Worm (Caenorhabditis elegans) whole organism, dauer: Measurements from ENCODE around the gene rabr-3.

Source experiments
- unc-62 ChIP-seq: sonication (generic microtip); optimal IDR thresholded peaks from 2 replicates; lab custom pipeline; 2017; ENCODE audit warnings: missing biosample characterization, missing genetic modification reagents, missing genetic modification characterization

rabr-3 gene

DNA sequence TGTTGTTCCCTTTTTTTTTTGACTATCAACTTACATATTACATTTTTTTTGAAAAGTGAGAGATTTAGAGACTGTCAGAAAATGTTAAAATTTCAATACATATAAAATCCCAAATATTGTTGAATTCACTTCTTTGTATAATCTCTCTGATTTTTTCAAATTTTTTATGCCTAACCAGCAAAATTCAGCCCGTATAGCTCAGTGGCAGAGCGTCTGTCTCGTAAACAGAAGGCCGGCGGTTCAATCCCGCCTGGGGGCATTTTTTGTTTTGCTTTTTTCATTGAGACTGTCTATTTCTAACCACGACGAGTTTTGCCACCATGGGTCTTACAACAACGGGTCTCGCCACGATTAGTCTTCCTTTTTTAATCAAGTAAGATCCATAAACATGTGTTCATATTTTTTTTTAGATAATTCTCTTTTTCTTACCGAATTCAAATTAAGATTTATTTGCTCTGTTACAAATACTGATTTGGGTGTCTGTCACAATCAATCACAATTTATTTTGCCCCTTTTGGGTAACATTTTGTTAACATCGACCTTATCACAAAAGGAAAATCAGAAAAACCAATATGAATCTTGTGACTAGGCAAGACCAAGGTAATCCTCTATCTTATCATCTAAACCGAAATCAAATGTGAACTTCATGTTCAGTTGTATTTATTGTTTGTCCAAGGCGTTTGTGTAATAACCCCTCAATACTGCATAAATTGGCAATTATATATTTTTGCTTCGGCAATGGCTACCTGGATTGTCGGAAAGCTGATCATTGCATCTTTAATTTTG, 23.7 kb downstream of the rabr-3 start, which contains the start of gene glc-1:
Gene glc-1 (plus strand): TSS at position 663 of the 786 bp plus-strand sequence.
- no peak for TF ChIP-seq unc-62 (GFP tag; lab: Kevin White, UChicago)

DNA sequence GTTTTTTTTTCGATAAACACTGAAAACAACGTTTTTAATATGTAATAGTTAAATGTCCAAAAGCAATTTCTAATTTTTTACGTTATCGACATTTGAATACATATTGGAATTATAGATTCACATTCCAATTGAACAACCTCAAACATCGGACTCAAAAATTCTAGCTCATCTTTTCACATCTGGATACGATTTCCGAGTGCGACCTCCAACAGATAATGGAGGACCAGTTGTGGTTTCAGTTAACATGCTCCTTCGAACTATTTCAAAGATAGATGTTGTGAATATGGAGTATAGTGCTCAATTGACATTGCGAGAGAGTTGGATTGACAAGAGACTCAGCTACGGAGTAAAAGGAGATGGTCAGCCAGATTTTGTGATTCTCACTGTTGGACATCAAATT, 24.5 kb downstream of the rabr-3 start:
- no peak for TF ChIP-seq unc-62 (GFP tag; lab: Kevin White, UChicago)

DNA sequence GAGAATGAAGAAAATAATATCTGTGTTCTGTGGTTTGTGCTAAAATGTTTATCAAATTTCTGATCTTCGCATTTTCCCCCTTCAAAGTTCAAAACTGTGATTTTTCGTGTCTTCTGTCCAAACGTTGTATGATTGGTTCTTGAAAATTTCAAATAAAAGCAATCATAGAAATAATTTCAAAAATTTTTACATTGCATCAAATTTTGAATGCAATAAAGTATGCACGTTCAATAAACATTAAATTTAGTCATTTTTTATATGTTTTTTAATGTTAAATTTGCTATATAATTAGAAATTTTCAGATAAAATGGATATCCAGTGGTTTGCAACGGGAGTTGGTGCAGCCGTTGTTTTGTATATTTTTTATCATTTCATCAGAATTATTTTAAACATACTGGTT, 28.5 kb downstream of the rabr-3 start, which contains the start of gene stdh-2:
Gene stdh-2 (plus strand): TSS at position 301 of the 400 bp plus-strand sequence.
- no peak for TF ChIP-seq unc-62 (GFP tag; lab: Kevin White, UChicago)

DNA sequence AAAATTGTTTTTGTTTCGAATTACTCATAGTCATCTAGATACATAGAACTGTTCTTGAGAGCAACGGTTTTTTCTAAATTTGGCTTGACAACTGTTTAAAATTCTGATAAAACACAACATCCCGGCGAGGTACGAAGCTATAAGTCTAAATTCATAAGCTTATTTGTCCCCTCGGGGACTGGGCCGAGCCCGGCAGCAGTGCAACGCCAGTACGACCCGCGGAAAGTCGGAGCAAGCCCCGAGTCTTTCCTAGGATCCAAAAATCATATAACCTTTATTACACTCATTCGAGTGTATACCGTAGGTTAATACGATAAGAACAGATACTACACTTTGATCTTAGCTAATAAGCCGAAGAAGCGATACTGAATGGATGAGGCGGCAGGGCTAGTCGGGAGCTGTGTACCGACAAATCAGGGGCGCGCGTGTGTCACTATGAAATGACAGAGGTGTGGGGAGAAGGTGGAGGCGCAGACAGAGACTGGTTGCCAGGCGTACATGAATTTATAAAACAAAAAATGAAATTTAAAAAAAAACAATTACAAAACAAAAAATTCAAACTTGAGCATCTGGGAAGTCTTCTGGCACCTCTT, 30.1 kb downstream of the rabr-3 start:
- no peak for TF ChIP-seq unc-62 (GFP tag; lab: Kevin White, UChicago)

DNA sequence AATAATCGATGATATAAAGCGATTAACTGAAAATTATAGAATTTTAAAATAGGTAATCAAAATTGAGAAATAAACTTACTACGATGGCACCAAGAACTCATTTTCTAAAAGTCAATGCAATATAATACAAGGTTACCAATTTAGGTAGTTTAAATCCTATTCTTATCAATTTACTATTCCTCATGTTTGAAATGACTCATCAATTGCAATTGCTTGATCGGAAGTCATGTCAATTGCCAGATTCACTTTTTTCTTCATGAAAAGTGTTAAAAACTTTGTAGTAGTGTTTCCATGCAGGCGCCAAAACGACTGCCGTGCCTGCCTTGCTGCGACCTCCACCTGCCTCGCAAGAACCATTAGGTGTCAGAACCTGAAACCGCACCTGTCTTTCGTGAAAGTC, 31.1 kb downstream of the rabr-3 start, which contains the start of gene F11A5.13:
Gene F11A5.13 (minus strand): TSS at position 101 of the 400 bp plus-strand sequence.
- no peak for TF ChIP-seq unc-62 (GFP tag; lab: Kevin White, UChicago)

DNA sequence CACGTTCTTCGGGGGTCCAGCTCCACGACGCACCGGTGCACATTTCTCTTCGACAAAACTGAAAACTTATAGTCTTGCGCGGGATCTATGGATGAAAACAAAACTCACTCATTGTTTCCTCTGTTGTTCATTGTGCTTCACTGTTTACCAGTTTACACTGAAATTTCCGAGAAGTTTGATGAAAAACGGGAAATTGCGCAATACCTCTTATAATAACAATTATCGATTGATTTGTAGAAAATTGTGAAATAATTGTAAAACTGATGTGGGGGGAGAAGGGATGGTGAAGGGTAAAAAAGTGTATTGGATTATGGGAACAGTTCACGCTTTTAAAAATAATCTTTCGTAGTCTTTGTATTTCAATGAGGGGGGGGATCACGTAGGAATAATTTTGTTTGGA, 34.0 kb downstream of the rabr-3 start:
- no peak for TF ChIP-seq unc-62 (GFP tag; lab: Kevin White, UChicago)

DNA sequence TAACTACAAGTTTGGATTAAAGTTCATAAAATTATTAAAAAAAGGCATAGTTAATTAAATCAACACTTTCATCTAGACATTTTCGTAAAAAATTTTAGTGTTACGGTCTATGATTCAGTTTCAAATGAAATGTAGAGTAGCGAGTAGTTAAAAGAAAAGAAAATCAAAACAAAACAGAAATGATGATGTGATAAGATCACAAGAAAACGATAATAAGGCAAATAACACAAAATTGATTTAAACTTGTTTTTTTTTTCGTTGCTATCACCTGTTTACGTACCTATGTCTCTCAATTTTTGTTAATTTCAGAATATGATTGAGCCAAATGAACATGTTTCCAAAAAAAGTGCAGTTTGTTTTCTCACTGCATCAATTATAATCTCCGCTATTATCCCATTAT, 34.4 kb downstream of the rabr-3 start, which contains the start of the genes F21H7.2 and F21H7.12:
Gene F21H7.2 (minus strand): TSS at position 101 of the 400 bp plus-strand sequence.
Gene F21H7.12 (plus strand): TSS at position 270 of the 400 bp plus-strand sequence.
- TF ChIP-seq unc-62 (GFP tag; lab: Kevin White, UChicago) = no peak

DNA sequence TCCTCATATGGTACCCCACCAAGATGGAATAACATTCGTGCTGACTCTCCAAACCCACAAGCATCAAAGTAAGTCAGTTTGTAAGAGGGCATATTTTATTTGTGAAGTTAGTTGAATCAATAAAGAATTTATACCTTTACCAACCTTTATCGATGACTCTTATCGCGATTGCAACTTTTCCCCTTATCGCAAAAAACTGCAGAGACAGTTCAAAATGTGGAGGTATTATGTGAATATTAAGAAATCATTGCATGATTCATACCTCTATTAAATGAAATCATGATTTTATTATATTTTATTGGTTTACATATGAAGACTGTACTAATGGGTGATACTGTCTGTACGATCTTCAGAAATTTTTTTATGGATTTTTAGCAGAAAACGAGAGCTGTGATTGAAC, 36.7 kb downstream of the rabr-3 start, which contains the start of gene gst-22:
Gene gst-22 (minus strand): TSS at position 103 of the 400 bp plus-strand sequence.
- no peak for TF ChIP-seq unc-62 (GFP tag; lab: Kevin White, UChicago)

DNA sequence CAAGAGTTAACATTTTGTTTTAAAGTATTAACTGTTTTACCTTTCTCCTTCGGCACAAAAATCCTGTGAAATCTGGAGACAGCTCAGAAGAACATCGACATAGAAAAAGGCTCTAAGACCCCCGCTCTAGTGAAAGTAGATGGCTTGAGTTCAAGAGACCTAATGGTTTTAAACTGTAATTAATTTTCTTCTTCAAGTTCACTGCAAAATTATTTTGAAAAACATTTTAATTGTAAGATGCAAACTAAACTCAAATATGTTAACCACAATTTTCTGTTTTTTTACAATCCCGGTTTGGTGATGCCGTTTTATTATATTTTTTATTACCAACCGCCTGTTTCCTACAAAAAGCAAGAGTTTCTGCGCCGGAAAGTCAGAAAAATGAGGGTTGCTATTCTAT, 38.1 kb downstream of the rabr-3 start, which contains the start of gene clec-233:
Gene clec-233 (plus strand): TSS at position 301 of the 400 bp plus-strand sequence.
- TF ChIP-seq unc-62 (GFP tag; lab: Kevin White, UChicago) = no peak

DNA sequence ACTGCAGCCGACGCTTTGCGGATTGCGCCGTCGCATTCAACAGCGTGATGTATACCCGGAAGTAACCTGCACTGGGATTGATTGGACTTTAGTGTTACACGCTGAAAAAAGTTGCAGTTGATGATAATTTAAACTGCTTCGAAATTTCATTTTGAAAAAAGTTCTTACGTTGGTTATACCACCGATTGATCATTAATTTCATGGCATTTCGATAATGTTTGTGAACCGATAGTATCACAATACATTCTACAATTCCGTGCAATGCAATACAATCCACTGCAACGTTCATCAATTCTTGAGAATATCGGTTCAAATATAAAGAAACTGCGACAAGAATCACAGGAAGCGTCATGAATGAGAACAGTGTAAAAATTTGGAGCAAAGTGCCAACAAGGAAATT, 39.7 kb downstream of the rabr-3 start, which contains the start of gene F21H7.3:
Gene F21H7.3 (minus strand): TSS at position 101 of the 400 bp plus-strand sequence.
- TF ChIP-seq unc-62 (GFP tag; lab: Kevin White, UChicago) = no peak

DNA sequence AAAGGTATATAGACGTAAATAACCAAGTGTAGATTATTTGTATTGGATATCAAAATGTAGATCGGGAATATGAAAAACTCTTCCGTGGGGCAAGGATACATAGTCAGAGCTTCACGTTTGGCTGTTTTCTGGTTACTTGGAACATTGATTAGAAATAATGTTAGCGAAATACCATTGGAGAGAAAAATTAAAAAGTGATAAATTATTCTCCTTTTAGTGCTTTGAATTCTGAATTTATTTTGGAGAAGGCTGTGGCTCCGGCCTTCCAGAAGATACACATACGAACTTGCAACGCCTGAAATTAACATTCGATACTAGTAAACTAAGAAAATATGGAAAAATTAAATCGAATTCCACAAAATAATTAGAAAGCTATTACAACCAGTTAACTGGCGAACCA, 40.2 kb downstream of the rabr-3 start, which contains the start of gene srh-98:
Gene srh-98 (minus strand): TSS at position 101 of the 400 bp plus-strand sequence.
- TF ChIP-seq unc-62 (GFP tag; lab: Kevin White, UChicago) = no peak

DNA sequence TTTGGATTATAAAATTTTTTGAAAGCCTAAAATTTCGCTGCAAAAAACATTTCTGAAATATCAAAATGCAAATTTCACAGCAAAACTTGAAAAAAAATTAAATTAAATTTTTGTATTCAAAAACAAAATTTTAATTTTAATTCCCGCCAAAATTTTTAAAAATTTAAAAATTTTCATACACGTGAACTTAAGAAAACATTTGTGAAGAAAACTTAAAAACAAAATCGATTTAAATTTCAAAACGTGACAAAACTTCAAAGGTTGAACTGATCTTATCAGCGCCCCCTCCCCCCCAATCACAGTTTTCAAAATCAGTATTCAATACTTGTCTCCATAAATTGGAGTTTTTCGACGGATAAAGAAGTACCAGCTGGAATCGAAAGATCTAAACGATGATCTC, 41.7 kb downstream of the rabr-3 start, which contains the start of gene F21H7.5:
Gene F21H7.5 (plus strand): TSS at position 301 of the 400 bp plus-strand sequence.
- TF ChIP-seq unc-62 (GFP tag; lab: Kevin White, UChicago) = no peak

DNA sequence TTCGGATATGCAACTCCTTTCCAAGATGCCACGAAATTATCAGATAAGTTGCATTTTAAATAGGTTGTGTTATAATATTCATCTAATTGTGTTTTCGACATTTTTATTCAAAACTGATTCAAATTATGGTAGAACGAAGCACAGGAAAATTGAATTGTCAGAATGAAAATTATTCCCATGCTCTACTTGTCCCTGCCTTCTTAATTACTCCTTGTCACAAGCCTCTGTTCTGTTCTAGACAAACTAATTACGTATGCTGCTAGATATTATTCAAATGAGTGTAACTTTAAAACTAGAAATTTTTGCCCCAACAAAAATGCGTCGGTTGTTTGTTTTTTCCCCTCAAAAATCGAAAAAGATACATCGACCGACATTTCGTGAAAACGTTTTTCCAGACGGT, 48.6 kb downstream of the rabr-3 start, which contains the start of gene srh-104:
Gene srh-104 (minus strand): TSS at position 101 of the 400 bp plus-strand sequence.
- TF ChIP-seq unc-62 (GFP tag; lab: Kevin White, UChicago) = no peak
